Fruit fly (Drosophila melanogaster): ENCODE data around the gene TwdlQ.

DNA sequence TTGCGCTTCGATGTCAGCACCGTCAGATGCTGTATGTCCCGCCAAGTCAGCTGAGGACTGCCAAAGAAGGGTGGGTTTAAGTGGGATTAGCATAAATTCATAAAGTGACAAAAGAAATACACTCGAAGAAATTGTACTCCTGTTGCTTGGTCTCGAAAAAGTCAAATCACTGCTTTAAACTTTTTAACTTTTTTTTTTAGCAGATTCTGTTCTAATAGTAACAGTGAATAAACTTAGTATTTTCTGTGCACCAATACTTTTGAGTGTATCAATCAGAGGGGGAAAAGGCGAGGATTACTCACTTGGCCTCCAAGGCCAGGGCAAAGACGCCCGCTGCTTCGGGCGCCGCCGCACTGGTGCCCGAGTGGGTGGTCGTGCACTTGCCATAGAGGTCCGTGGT, 6.7 kb upstream of the TwdlQ start:
- TF ChIP-seq CTCF (optimal IDR thresholded peaks at IDR 0.05) (no peak), CG8478 (optimal IDR thresholded peaks at IDR 0.05) (no peak)

All from S2 (cell line).